Worm (Caenorhabditis elegans): Measurements from ENCODE around the gene ZK1128.1.

- TF ChIP-seq tra-4 (tag; optimal IDR thresholded peaks at IDR 0.05) (no peak), hmg-4 (GFP tag; optimal IDR thresholded peaks at IDR 0.05) (no peak), ama-1 (optimal IDR thresholded peaks at IDR 0.05) (no peak)
These were observed 1.6 kb downstream of the ZK1128.1 start, which contains the start of gene vps-29 for ce11 chrIII:10112958-10113357.

Data from whole organism, early embryonic.